Worm (Caenorhabditis elegans) whole organism, early embryonic: Measurements from ENCODE around the gene mak-1.

Experiments used
- B0310.2 ChIP-seq: sonication (generic microtip); optimal IDR thresholded peaks from 2 replicates; lab custom pipeline; 2016; ENCODE audit warnings: mild to moderate bottlenecking, missing genetic modification characterization, missing compliant biosample characterization
- F13C5.2 ChIP-seq: sonication (generic microtip); optimal IDR thresholded peaks from 2 replicates; lab custom pipeline; 2017; ENCODE audit warnings: mild to moderate bottlenecking, missing genetic modification characterization, inconsistent platforms, missing compliant biosample characterization
- aly-1 ChIP-seq: sonication (generic microtip); optimal IDR thresholded peaks from 2 replicates; lab custom pipeline; 2016; ENCODE audit warnings: missing genetic modification characterization, missing compliant biosample characterization
- ama-1 ChIP-seq: fragments of 150-350 bp; optimal IDR thresholded peaks from 2 replicates; lab custom pipeline; 2014
- ceh-13 ChIP-seq: fragments of 200-800 bp; sonication (Bioruptor generic); optimal IDR thresholded peaks from 2 replicates; lab custom pipeline; 2018; ENCODE audit warnings: mild to moderate bottlenecking, missing genetic modification characterization, missing compliant biosample characterization
- ceh-36 ChIP-seq: sonication (generic microtip); optimal IDR thresholded peaks from 2 replicates; lab custom pipeline; 2016; ENCODE audit warnings: missing genetic modification characterization, inconsistent platforms, missing compliant biosample characterization
- ets-7 ChIP-seq: sonication (generic microtip); optimal IDR thresholded peaks from 2 replicates; lab custom pipeline; 2016; ENCODE audit warnings: missing genotype, missing genetic modification characterization, missing compliant biosample characterization
- flt-1 ChIP-seq: fragments of 200-800 bp; sonication (Bioruptor generic); IDR thresholded peaks from 2 replicates; pipeline ENCODE4 v1.3.6; 2022; ENCODE audit warnings: missing genetic modification characterization, missing compliant biosample characterization
- hmbx-1 ChIP-seq: sonication (generic microtip); optimal IDR thresholded peaks from 2 replicates; lab custom pipeline; 2016; ENCODE audit warnings: mild to moderate bottlenecking, missing genetic modification characterization, missing compliant biosample characterization
- hmg-4 ChIP-seq: fragments of 200-800 bp; sonication (Bioruptor generic); optimal IDR thresholded peaks from 2 replicates; lab custom pipeline; 2018; ENCODE audit warnings: mild to moderate bottlenecking, missing genetic modification characterization, missing compliant biosample characterization
- hnd-1 ChIP-seq: sonication (generic microtip); optimal IDR thresholded peaks from 2 replicates; lab custom pipeline; 2016; ENCODE audit warnings: missing genetic modification characterization, missing compliant biosample characterization
- pes-1 ChIP-seq: fragments of 200-800 bp; sonication (Bioruptor generic); IDR thresholded peaks from 2 replicates; pipeline ENCODE4 v1.3.6; 2022; ENCODE audit warnings: missing genetic modification reagents, missing genetic modification characterization, missing compliant biosample characterization
- scrt-1 ChIP-seq: fragments of 200-800 bp; sonication (Bioruptor generic); IDR thresholded peaks from 2 replicates; pipeline ENCODE4 v1.3.6; 2022; ENCODE audit warnings: missing genetic modification characterization, missing compliant biosample characterization
- sea-1 ChIP-seq: fragments of 200-800 bp; sonication (Bioruptor generic); conservative IDR thresholded peaks from 2 replicates; pipeline ENCODE4 v1.3.6; 2022; ENCODE audit warnings: missing genetic modification characterization, missing compliant biosample characterization
- tbx-11 ChIP-seq: fragments of 200-800 bp; sonication (Bioruptor generic); IDR thresholded peaks from 2 replicates; pipeline ENCODE4 v1.3.6; 2022; ENCODE audit warnings: missing genetic modification characterization, missing compliant biosample characterization
- tbx-37 ChIP-seq: fragments of 200-800 bp; sonication (Bioruptor generic); conservative IDR thresholded peaks from 2 replicates; pipeline ENCODE4 v1.3.6; 2022; ENCODE audit warnings: missing genetic modification reagents, missing genetic modification characterization, missing compliant biosample characterization
- tra-4 ChIP-seq: sonication (generic microtip); optimal IDR thresholded peaks from 2 replicates; lab custom pipeline; 2017; ENCODE audit warnings: missing genetic modification characterization, missing compliant biosample characterization

The mak-1 gene

DNA sequence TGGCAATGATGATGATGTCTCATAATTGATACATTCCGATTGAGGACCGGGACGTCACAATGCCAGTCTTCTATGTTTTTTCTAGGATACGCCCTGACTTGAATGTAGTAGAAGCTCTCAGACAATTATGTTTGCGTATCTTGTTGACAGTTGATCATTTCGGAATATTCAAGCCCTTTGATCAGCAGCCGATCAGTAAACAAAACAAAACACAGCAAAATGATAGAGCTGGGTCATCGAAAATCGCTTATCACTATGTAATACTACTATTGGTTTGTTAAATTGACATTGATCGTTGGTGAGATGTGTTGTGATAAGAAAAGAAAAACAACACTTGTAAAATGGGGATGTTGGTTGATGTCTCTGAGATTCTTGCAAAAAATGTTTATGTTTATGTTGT is 5.6 kb upstream of the mak-1 start:
- no peak for TF ChIP-seq hnd-1
- TF ChIP-seq F13C5.2 (tag; lab: Kevin White, UChicago) = no peak
- no peak for TF ChIP-seq flt-1
- TF ChIP-seq ceh-36 (tag; lab: Kevin White, UChicago) = no peak
- no peak for TF ChIP-seq ama-1 (lab: Kevin White, UChicago)
- TF ChIP-seq tbx-11 (GFP tag; lab: Robert Waterston, UW) = no peak
- no peak for TF ChIP-seq B0310.2 (tag; lab: Kevin White, UChicago)

DNA sequence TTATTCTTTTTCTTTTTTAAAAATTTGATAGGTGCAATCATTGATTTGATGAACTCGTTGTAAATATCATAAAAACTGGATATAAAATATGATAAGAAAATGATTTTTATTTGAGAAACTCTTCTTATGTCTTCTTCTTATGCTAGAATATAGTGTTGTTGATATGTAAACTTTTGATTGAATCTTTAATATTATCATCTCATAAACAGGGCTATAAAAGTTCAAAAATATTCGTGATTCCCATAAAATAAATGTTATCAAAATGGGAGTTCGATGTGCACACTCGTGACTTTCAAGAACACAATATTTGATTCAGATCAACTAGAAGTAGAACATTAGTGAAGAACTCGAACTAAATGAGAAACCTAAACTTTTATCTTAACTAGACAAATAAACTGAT is 4.9 kb upstream of the mak-1 start:
- no peak for TF ChIP-seq flt-1

ce11 chrII:8740326-8740949 is 3.4 kb upstream of the mak-1 start:
- no peak for TF ChIP-seq aly-1 (tag; lab: Kevin White, UChicago)
- no peak for TF ChIP-seq tra-4 (tag; lab: Kevin White, UChicago)
- no peak for TF ChIP-seq tbx-11 (GFP tag; lab: Robert Waterston, UW)
- TF ChIP-seq hmbx-1 (tag; lab: Kevin White, UChicago) = no peak
- no peak for TF ChIP-seq scrt-1
- TF ChIP-seq hnd-1 = no peak
- TF ChIP-seq ama-1 (lab: Kevin White, UChicago) = no peak
- no peak for TF ChIP-seq ets-7 (tag; lab: Kevin White, UChicago)
- no peak for TF ChIP-seq tbx-37 (GFP tag; lab: Robert Waterston, UW)
- TF ChIP-seq ceh-36 (tag; lab: Kevin White, UChicago) = no peak
- TF ChIP-seq pes-1 (GFP tag; lab: Robert Waterston, UW) = no peak
- TF ChIP-seq sea-1 = no peak
- TF ChIP-seq B0310.2 (tag; lab: Kevin White, UChicago) = no peak
- no peak for TF ChIP-seq flt-1
- TF ChIP-seq hmg-4 (GFP tag; lab: Kevin White, UChicago) = no peak
- no peak for TF ChIP-seq F13C5.2 (tag; lab: Kevin White, UChicago)
- TF ChIP-seq ceh-13 (GFP tag; lab: Kevin White, UChicago) = no peak

DNA sequence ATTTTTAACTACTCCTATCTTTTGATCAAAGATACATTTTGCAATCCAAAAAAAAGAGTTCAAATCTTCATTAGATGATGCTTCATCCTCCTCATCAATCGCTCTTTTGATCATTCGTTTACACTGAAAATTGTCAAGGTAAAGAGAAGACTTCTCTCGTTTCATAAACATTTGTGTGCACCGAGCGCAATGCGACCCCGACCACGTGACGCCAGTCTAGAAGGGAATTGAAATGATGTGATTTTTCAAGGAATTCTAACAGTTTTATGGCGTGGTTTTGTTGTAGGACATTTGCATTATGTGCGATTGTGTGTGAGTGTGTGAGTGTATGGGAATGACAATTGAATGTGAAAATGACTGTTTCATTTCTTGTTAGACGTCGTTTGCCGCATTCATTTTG is 2.6 kb upstream of the mak-1 start:
- TF ChIP-seq tbx-37 (GFP tag; lab: Robert Waterston, UW) = no peak

DNA sequence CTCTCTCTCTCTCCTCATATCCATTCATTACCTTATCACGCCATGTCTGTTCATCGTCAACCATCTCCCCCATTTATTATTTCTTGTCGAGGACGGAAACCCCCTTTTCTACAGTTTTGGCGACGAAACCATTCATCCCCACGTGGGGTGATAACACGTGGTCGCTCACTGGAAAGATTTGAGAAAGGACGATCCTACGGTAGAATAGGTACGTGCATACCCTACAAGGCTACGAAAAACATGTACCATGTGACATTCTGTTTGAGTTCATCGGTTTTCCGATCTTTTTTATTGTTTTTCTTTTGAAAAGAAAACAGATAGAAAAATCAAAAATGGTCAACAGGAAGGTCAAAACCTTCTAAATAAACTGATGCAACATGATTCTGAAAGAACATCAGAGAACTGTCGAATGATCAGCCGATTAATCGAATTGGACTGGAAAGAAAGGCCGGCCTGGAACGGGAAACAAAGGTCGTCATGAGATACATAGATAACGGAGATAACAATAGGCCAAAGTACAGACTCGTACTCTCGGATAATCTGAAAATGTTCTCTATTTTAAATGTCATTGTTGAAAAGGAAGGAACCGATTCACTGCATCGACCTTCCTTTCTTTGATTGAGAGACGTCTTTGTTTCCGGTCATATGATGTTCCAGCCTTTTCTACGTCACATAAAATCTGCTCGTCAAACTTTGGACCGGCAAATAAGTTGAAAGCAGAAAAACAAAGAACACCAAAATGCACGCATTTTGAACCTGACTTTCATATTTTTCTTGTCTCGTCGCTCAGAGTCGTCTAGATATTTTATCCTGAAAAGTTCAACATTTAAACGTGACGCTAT is 1.6 kb upstream of the mak-1 start:
- TF ChIP-seq tbx-11 (GFP tag; lab: Robert Waterston, UW) = no peak

DNA sequence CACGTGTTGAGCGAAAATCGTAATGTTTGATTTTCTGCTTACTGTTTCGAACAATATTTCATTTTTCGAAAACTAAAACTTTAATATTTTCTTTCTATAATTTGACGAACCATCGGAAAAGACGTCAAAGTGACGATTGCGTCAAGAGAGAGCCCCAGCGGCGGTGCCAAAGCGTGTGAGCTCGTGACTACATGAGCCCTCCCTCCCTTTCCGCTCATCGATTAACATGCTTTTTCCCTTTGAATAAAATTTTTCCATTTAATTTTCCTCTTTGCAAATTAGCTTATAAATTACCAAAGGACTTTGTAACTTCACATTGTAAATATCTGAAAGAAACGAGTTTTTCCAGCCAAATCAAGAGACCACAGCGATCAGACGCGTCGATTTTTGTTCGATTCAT is 899 bp upstream of the mak-1 start:
- TF ChIP-seq hmbx-1 (tag; lab: Kevin White, UChicago) (no peak), B0310.2 (tag; lab: Kevin White, UChicago) (no peak), tra-4 (tag; lab: Kevin White, UChicago) (no peak), ets-7 (tag; lab: Kevin White, UChicago) (no peak), sea-1 (no peak), tbx-11 (GFP tag; lab: Robert Waterston, UW) (no peak), scrt-1 (no peak), aly-1 (tag; lab: Kevin White, UChicago) (no peak), hmg-4 (GFP tag; lab: Kevin White, UChicago) (no peak), flt-1 (no peak), ceh-13 (GFP tag; lab: Kevin White, UChicago) (no peak)

ce11 chrII:8744555-8745448 is 931 bp downstream of the mak-1 start:
- TF ChIP-seq tra-4 (tag; lab: Kevin White, UChicago) = no peak
- no peak for TF ChIP-seq ceh-36 (tag; lab: Kevin White, UChicago)
- TF ChIP-seq B0310.2 (tag; lab: Kevin White, UChicago) = no peak
- no peak for TF ChIP-seq hnd-1
- no peak for TF ChIP-seq ceh-13 (GFP tag; lab: Kevin White, UChicago)
- no peak for TF ChIP-seq F13C5.2 (tag; lab: Kevin White, UChicago)
- no peak for TF ChIP-seq scrt-1
- no peak for TF ChIP-seq hmg-4 (GFP tag; lab: Kevin White, UChicago)
- no peak for TF ChIP-seq sea-1
- no peak for TF ChIP-seq ets-7 (tag; lab: Kevin White, UChicago)
- no peak for TF ChIP-seq tbx-37 (GFP tag; lab: Robert Waterston, UW)
- TF ChIP-seq tbx-11 (GFP tag; lab: Robert Waterston, UW) = no peak
- TF ChIP-seq aly-1 (tag; lab: Kevin White, UChicago) = no peak
- TF ChIP-seq ama-1 (lab: Kevin White, UChicago) = no peak
- no peak for TF ChIP-seq pes-1 (GFP tag; lab: Robert Waterston, UW)
